Worm (Caenorhabditis elegans) whole organism, L4/young adult: ENCODE measurements around the gene snpc-1.1.

ENCODE experiments used
- W03F9.2 ChIP-seq: fragments of 150-350 bp; optimal IDR thresholded peaks from 2 replicates; lab custom pipeline; 2014; ENCODE audit warnings: missing biosample characterization, missing genetic modification characterization
- him-1 ChIP-seq: sonication (generic microtip); optimal IDR thresholded peaks from 2 replicates; lab custom pipeline; 2016; ENCODE audit warnings: missing genotype, missing genetic modification reagents, missing genetic modification characterization, missing compliant biosample characterization

- no peak for TF ChIP-seq W03F9.2 (tag; lab: Kevin White, UChicago)
- TF ChIP-seq him-1 (tag; lab: Kevin White, UChicago), result no peak
These were observed 27.8 kb upstream of the snpc-1.1 start for ce11 chrII:7808950-7809349.
